Worm (Caenorhabditis elegans) whole organism, L4 larva: ENCODE measurements around the gene F36D4.5.

Source experiments
- attf-4 ChIP-seq: sonication (generic microtip); optimal IDR thresholded peaks from 3 replicates; lab custom pipeline; 2017; ENCODE audit warnings: missing biosample characterization, missing genetic modification characterization
- ceh-20 ChIP-seq: fragments of 200-800 bp; sonication (Bioruptor generic); IDR thresholded peaks from 2 replicates; pipeline ENCODE4 v1.3.6; 2022; ENCODE audit warnings: missing genetic modification reagents, missing genetic modification characterization, missing compliant biosample characterization
- ceh-82 ChIP-seq: sonication (generic microtip); optimal IDR thresholded peaks from 2 replicates; lab custom pipeline; 2017; ENCODE audit warnings: missing biosample characterization, missing genetic modification characterization
- dmd-6 ChIP-seq: fragments of 200-800 bp; sonication (Bioruptor generic); IDR thresholded peaks from 2 replicates; pipeline ENCODE4 v1.3.6; 2022; ENCODE audit warnings: missing genetic modification reagents, missing genetic modification characterization, missing compliant biosample characterization
- nhr-111 ChIP-seq: fragments of 200-800 bp; sonication (Bioruptor generic); optimal IDR thresholded peaks from 2 replicates; lab custom pipeline; 2018; ENCODE audit warnings: mild to moderate bottlenecking, missing genetic modification characterization, missing compliant biosample characterization
- nhr-28 ChIP-seq: fragments of 150-350 bp; optimal IDR thresholded peaks from 2 replicates; lab custom pipeline; 2014; ENCODE audit warnings: missing biosample characterization, missing genetic modification characterization
- pqm-1 ChIP-seq: sonication (generic microtip); optimal IDR thresholded peaks from 2 replicates; lab custom pipeline; 2017; ENCODE audit warnings: missing biosample characterization, missing genetic modification characterization

F36D4.5 gene

DNA sequence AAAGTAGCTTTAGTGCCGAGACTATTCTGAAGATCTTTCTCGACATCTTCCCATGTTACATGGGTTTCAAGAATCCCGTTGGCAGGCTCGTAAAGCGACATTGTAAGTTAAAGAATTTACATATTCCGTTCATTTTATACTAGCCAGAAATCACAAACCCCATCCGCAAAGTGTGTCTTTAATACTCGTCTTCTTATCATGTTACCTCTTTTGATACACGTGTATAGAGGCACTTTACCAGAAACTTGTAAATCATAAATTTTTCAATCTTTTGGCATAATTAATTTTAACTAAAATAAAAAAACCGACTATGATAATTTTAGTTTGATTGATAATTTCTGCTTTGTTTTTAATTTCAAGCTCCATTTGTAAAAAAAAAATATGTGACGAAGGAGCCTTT, 54.6 kb downstream of the F36D4.5 start, which contains the start of gene E02C12.6:
Gene E02C12.6, minus strand, starts transcription at position 101 of the 400 bp plus-strand sequence.
- TF ChIP-seq nhr-111 (no peak), nhr-28 (tag; lab: Kevin White, UChicago) (peak; percentile 10), attf-4 (no peak), ceh-20 (GFP tag; lab: Robert Waterston, UW) (no peak), dmd-6 (GFP tag; lab: Robert Waterston, UW) (peak; percentile 12; the same call in 1 of the 2 replicates), ceh-82 (tag; lab: Kevin White, UChicago) (no peak), pqm-1 (tag; lab: Kevin White, UChicago) (peak; percentile 51)
